Worm (Caenorhabditis elegans) whole organism, L1 larva: ENCODE measurements around the gene T05A7.6.

Experiments used
- C34B4.2 ChIP-seq: sonication (generic microtip); optimal IDR thresholded peaks from 2 replicates; lab custom pipeline; 2017; ENCODE audit warnings: mild to moderate bottlenecking, missing genetic modification characterization, missing compliant biosample characterization
- aly-2 ChIP-seq: fragments of 150-350 bp; optimal IDR thresholded peaks from 2 replicates; lab custom pipeline; 2014; ENCODE audit warnings: missing biosample characterization, missing genetic modification characterization
- ama-1 ChIP-seq: fragments of 150-350 bp; optimal IDR thresholded peaks from 2 replicates; lab custom pipeline; 2014
- ceh-63 ChIP-seq: fragments of 200-800 bp; sonication (Bioruptor generic); optimal IDR thresholded peaks from 2 replicates; lab custom pipeline; 2018; ENCODE audit warnings: mild to moderate bottlenecking, missing genetic modification characterization, missing compliant biosample characterization
- ceh-8 ChIP-seq: fragments of 200-800 bp; sonication (Bioruptor generic); optimal IDR thresholded peaks from 2 replicates; lab custom pipeline; 2018; ENCODE audit warnings: mild to moderate bottlenecking, missing genetic modification characterization, moderate library complexity, missing compliant biosample characterization
- ceh-82 ChIP-seq, 3 experiments: fragments of 150-350 bp in 1 of 3; sonication (generic microtip) in 2 of 3; optimal IDR thresholded peaks; 2 replicates each; lab custom pipeline; 2014 to 2017; ENCODE audit warnings: missing biosample characterization in 3 of 3, missing genetic modification characterization in 3 of 3
- ceh-88 ChIP-seq: fragments of 200-800 bp; sonication (Bioruptor generic); IDR thresholded peaks from 2 replicates; pipeline ENCODE4 v1.3.6; 2022; ENCODE audit warnings: missing genetic modification characterization, missing compliant biosample characterization
- ceh-90 ChIP-seq: sonication (generic microtip); optimal IDR thresholded peaks from 2 replicates; lab custom pipeline; 2016; ENCODE audit warnings: missing genetic modification characterization, missing compliant biosample characterization
- ces-1 ChIP-seq: fragments of 150-350 bp; optimal IDR thresholded peaks from 2 replicates; lab custom pipeline; 2014; ENCODE audit warnings: missing biosample characterization, missing genetic modification reagents, missing genetic modification characterization
- dsc-1 ChIP-seq: sonication (generic microtip); optimal IDR thresholded peaks from 2 replicates; lab custom pipeline; 2016; ENCODE audit warnings: mild to moderate bottlenecking, missing genetic modification characterization, missing compliant biosample characterization
- efl-1 ChIP-seq, 4 experiments: fragments of 150-350 bp; optimal IDR thresholded peaks in 3 of 4; peaks in 1 of 4; 1 replicate in 1 of 4; 2 replicates in 3 of 4; lab custom pipeline; 2014; ENCODE audit warnings: missing biosample characterization in 2 of 4, missing genetic modification characterization in 2 of 4, missing genetic modification reagents in 2 of 4
- elt-2 ChIP-seq: sonication (generic microtip); optimal IDR thresholded peaks from 2 replicates; lab custom pipeline; 2016; ENCODE audit warnings: missing genetic modification characterization, mild to moderate bottlenecking, inconsistent platforms, missing compliant biosample characterization, missing genetic modification reagents
- elt-3 ChIP-seq, 6 experiments: fragments of 150-350 bp in 1 of 6; sonication (generic microtip); optimal IDR thresholded peaks; 2 replicates each; lab custom pipeline; 2017 to 2018; ENCODE audit warnings: missing biosample characterization in 6 of 6, missing genetic modification characterization in 6 of 6, inconsistent platforms in 1 of 6
- ets-5 ChIP-seq: fragments of 200-800 bp; sonication (Bioruptor generic); IDR thresholded peaks from 2 replicates; pipeline ENCODE4 v1.3.6; 2022; ENCODE audit warnings: missing genetic modification characterization, missing compliant biosample characterization
- fkh-10 ChIP-seq: sonication (generic microtip); optimal IDR thresholded peaks from 2 replicates; lab custom pipeline; 2017; ENCODE audit warnings: missing biosample characterization, missing genetic modification reagents, missing genetic modification characterization
- fkh-4 ChIP-seq: sonication (generic microtip); optimal IDR thresholded peaks from 2 replicates; lab custom pipeline; 2016; ENCODE audit warnings: missing compliant biosample characterization, missing genetic modification characterization, borderline replicate concordance
- fkh-8 ChIP-seq: sonication (generic microtip); optimal IDR thresholded peaks from 2 replicates; lab custom pipeline; 2016; ENCODE audit warnings: mild to moderate bottlenecking, missing genetic modification characterization, missing compliant biosample characterization
- grh-1 ChIP-seq: fragments of 200-800 bp; sonication (Bioruptor generic); IDR thresholded peaks from 2 replicates; pipeline ENCODE4 v1.3.6; 2022; ENCODE audit warnings: missing genetic modification reagents, missing genetic modification characterization, missing compliant biosample characterization
- hpl-2 ChIP-seq: fragments of 150-350 bp; optimal IDR thresholded peaks from 2 replicates; lab custom pipeline; 2014; ENCODE audit warnings: missing biosample characterization, missing genetic modification reagents, missing genetic modification characterization
- irx-1 ChIP-seq: sonication (generic microtip); optimal IDR thresholded peaks from 2 replicates; lab custom pipeline; 2016; ENCODE audit warnings: missing genetic modification characterization, missing compliant biosample characterization
- isw-1 ChIP-seq: fragments of 200-800 bp; sonication (Bioruptor generic); IDR thresholded peaks from 2 replicates; pipeline ENCODE4 v1.3.6; 2022; ENCODE audit warnings: missing genetic modification characterization, missing compliant biosample characterization
- lin-13 ChIP-seq: fragments of 150-350 bp; optimal IDR thresholded peaks from 2 replicates; lab custom pipeline; 2014; ENCODE audit warnings: missing biosample characterization, missing genetic modification reagents, missing genetic modification characterization
- lin-14 ChIP-seq: fragments of 200-800 bp; sonication (Bioruptor generic); optimal IDR thresholded peaks from 2 replicates; lab custom pipeline; 2018; ENCODE audit warnings: mild to moderate bottlenecking, missing genetic modification characterization, moderate library complexity, missing compliant biosample characterization
- lin-15B ChIP-seq: fragments of 150-350 bp; sonication (generic microtip); optimal IDR thresholded peaks from 3 replicates; lab custom pipeline; 2014; ENCODE audit warnings: missing biosample characterization, missing genetic modification characterization
- lin-35 ChIP-seq, 2 experiments: fragments of 150-350 bp; optimal IDR thresholded peaks; 2 replicates each; lab custom pipeline; 2014; ENCODE audit warnings: missing biosample characterization in 2 of 2, missing genetic modification characterization in 2 of 2, missing genetic modification reagents in 2 of 2
- nhr-11 ChIP-seq: fragments of 150-350 bp; optimal IDR thresholded peaks from 2 replicates; lab custom pipeline; 2014; ENCODE audit warnings: missing biosample characterization, missing genetic modification characterization
- nhr-20 ChIP-seq: sonication (generic microtip); optimal IDR thresholded peaks from 2 replicates; lab custom pipeline; 2016; ENCODE audit warnings: mild to moderate bottlenecking, missing genetic modification characterization, missing compliant biosample characterization
- nhr-237 ChIP-seq: fragments of 150-350 bp; optimal IDR thresholded peaks from 2 replicates; lab custom pipeline; 2014; ENCODE audit warnings: missing biosample characterization, missing genetic modification characterization
- nhr-28 ChIP-seq: fragments of 150-350 bp; optimal IDR thresholded peaks from 2 replicates; lab custom pipeline; 2014; ENCODE audit warnings: missing biosample characterization, missing genetic modification characterization
- nhr-47 ChIP-seq: sonication (generic microtip); optimal IDR thresholded peaks from 2 replicates; lab custom pipeline; 2016; ENCODE audit warnings: mild to moderate bottlenecking, missing genetic modification characterization, moderate library complexity, missing compliant biosample characterization
- nhr-77 ChIP-seq: fragments of 150-350 bp; optimal IDR thresholded peaks from 2 replicates; lab custom pipeline; 2014; ENCODE audit warnings: missing biosample characterization, missing genetic modification characterization
- nhr-84 ChIP-seq: sonication (generic microtip); optimal IDR thresholded peaks from 2 replicates; lab custom pipeline; 2017; ENCODE audit warnings: missing biosample characterization, missing genetic modification characterization
- nhr-85 ChIP-seq: sonication (generic microtip); peaks from one replicate; lab custom pipeline; 2016; ENCODE audit warnings: missing genetic modification characterization, inconsistent platforms, missing compliant biosample characterization
- nhr-90 ChIP-seq: sonication (generic microtip); optimal IDR thresholded peaks from 2 replicates; lab custom pipeline; 2016; ENCODE audit warnings: mild to moderate bottlenecking, missing genetic modification characterization, missing compliant biosample characterization; ENCODE audit not compliant: poor library complexity
- pax-3 ChIP-seq: fragments of 200-800 bp; sonication (Bioruptor generic); optimal IDR thresholded peaks from 2 replicates; lab custom pipeline; 2018; ENCODE audit warnings: mild to moderate bottlenecking, missing genetic modification characterization, moderate library complexity, missing compliant biosample characterization
- pqm-1 ChIP-seq: sonication (generic microtip); optimal IDR thresholded peaks from 3 replicates; lab custom pipeline; 2017; ENCODE audit warnings: missing biosample characterization, missing genetic modification characterization
- snpc-4 ChIP-seq: fragments of 150-350 bp; optimal IDR thresholded peaks from 2 replicates; lab custom pipeline; 2014; ENCODE audit warnings: missing biosample characterization, missing genetic modification characterization
- snu-23 ChIP-seq: sonication (generic microtip); optimal IDR thresholded peaks from 2 replicates; lab custom pipeline; 2016; ENCODE audit warnings: missing genetic modification characterization, missing compliant biosample characterization
- tbx-2 ChIP-seq: sonication (generic microtip); optimal IDR thresholded peaks from 2 replicates; lab custom pipeline; 2016; ENCODE audit warnings: missing genetic modification characterization, missing compliant biosample characterization
- unc-30 ChIP-seq: sonication (generic microtip); optimal IDR thresholded peaks from 2 replicates; lab custom pipeline; 2017; ENCODE audit warnings: missing biosample characterization, missing genetic modification characterization
- unc-86 ChIP-seq: sonication (generic microtip); optimal IDR thresholded peaks from 2 replicates; lab custom pipeline; 2016; ENCODE audit warnings: missing genetic modification characterization, missing compliant biosample characterization
- unc-98 ChIP-seq: fragments of 200-800 bp; sonication (Bioruptor generic); IDR thresholded peaks from 2 replicates; pipeline ENCODE4 v1.3.6; 2022; ENCODE audit warnings: missing genetic modification characterization, missing compliant biosample characterization
- vab-15 ChIP-seq: sonication (generic microtip); optimal IDR thresholded peaks from 2 replicates; lab custom pipeline; 2017; ENCODE audit warnings: missing genotype, mild to moderate bottlenecking, missing genetic modification characterization, missing compliant biosample characterization
- xbp-1 ChIP-seq: sonication (generic microtip); optimal IDR thresholded peaks from 2 replicates; lab custom pipeline; 2016; ENCODE audit warnings: missing genetic modification characterization, missing compliant biosample characterization
- zip-4 ChIP-seq: fragments of 200-800 bp; sonication (Bioruptor generic); optimal IDR thresholded peaks from 2 replicates; lab custom pipeline; 2018; ENCODE audit warnings: mild to moderate bottlenecking, missing genetic modification characterization, moderate library complexity, missing compliant biosample characterization
- ztf-4 ChIP-seq: fragments of 150-350 bp; optimal IDR thresholded peaks from 2 replicates; lab custom pipeline; 2014; ENCODE audit warnings: missing biosample characterization, missing genetic modification characterization

Gene T05A7.6

DNA sequence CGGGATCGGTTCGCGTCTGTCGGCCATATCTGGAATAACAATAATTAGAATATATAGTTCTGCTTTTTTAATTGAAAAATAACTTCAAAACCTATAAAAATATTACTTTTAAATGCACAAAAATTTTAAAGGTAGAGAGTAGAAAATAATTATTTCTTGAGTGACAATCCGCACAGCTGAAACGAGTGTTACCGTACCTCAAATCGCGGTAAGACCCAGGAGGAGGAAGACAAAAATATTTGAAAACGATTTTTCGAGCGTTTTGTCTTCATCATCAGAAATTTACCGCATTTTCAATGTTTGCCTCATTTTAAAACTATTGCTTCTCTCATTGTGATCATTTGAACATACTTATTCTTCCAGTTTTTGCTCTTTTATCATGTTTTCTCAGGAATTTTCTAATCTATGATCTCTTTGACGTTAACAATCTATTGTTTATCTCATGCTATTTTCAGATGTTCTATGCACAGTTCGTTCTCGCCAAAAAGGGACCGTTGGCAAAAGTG, 26.7 kb upstream of the T05A7.6 start, which contains the start of the genes rpn-5 and scc-1 (continued):
- no peak for TF ChIP-seq C34B4.2 (tag; lab: Kevin White, UChicago)
- TF ChIP-seq vab-15 (tag; lab: Kevin White, UChicago), result peak; percentile 62
- no peak for TF ChIP-seq ceh-63
- no peak for TF ChIP-seq hpl-2 (GFP tag; lab: Kevin White, UChicago)
- TF ChIP-seq ets-5 (GFP tag; lab: Robert Waterston, UW), result no peak
- no peak for TF ChIP-seq unc-98 (GFP tag; lab: Robert Waterston, UW)
- TF ChIP-seq unc-30 (tag; lab: Kevin White, UChicago), result no peak
- TF ChIP-seq nhr-237, result no peak
- TF ChIP-seq unc-86, result peak; percentile 45
- peak; percentile 42 for TF ChIP-seq nhr-77 (tag; lab: Kevin White, UChicago)
- TF ChIP-seq zip-4 (GFP tag; lab: Kevin White, UChicago), result no peak
- peak; percentile 77 for TF ChIP-seq snu-23 (GFP tag; lab: Kevin White, UChicago)
- no peak for TF ChIP-seq nhr-28 (tag; lab: Kevin White, UChicago)
- TF ChIP-seq ces-1 (GFP tag; lab: Kevin White, UChicago), result no peak
- TF ChIP-seq fkh-10, result no peak
- no peak for TF ChIP-seq irx-1 (tag; lab: Kevin White, UChicago)
- TF ChIP-seq isw-1 (GFP tag; lab: Robert Waterston, UW), result peak; percentile 77
- TF ChIP-seq ceh-82 (tag; optimal IDR thresholded peaks at IDR 0.05; lab: Kevin White, UChicago), result peak in 2 of 3 experiments; percentile 59 to 81
- TF ChIP-seq elt-2 (tag; lab: Kevin White, UChicago), result peak; percentile 32
- peak; percentile 93 to 96 for TF ChIP-seq efl-1 (optimal IDR thresholded peaks at IDR 0.05; lab: Kevin White, UChicago)
- TF ChIP-seq efl-1 (GFP tag; optimal IDR thresholded peaks at IDR 0.05 in 1 of 2; lab: Kevin White, UChicago), result peak; percentile 94 to 99
- peak; percentile 24 for TF ChIP-seq snpc-4 (tag; lab: Kevin White, UChicago)
- TF ChIP-seq lin-14 (GFP tag; lab: Kevin White, UChicago), result peak; percentile 63
- TF ChIP-seq lin-15B (tag; lab: Kevin White, UChicago), result peak; percentile 66
- TF ChIP-seq pax-3 (tag; lab: Kevin White, UChicago), result no peak
- TF ChIP-seq dsc-1 (tag; lab: Kevin White, UChicago), result peak; percentile 58
- TF ChIP-seq tbx-2 (tag; lab: Kevin White, UChicago), result peak; percentile 67
- TF ChIP-seq xbp-1 (tag; lab: Kevin White, UChicago), result peak; percentile 66
- peak; percentile 45 for TF ChIP-seq ceh-8 (GFP tag; lab: Kevin White, UChicago)
- TF ChIP-seq ceh-88 (GFP tag; lab: Robert Waterston, UW), result peak; percentile 22; the same call in 1 of the 2 replicates
- TF ChIP-seq ceh-90 (tag; lab: Kevin White, UChicago), result peak; percentile 39
- TF ChIP-seq nhr-90, result peak; percentile 58
- peak; percentile 17 for TF ChIP-seq ztf-4
- peak; percentile 50 for TF ChIP-seq nhr-11
- peak; percentile 12 for TF ChIP-seq fkh-8
- TF ChIP-seq fkh-4 (tag; lab: Kevin White, UChicago), result no peak
- TF ChIP-seq nhr-47 (tag; lab: Kevin White, UChicago), result peak; percentile 75
- no peak for TF ChIP-seq nhr-84 (tag; lab: Kevin White, UChicago)
- no peak for TF ChIP-seq grh-1
- TF ChIP-seq, all 84 proteins: peak for 45

DNA sequence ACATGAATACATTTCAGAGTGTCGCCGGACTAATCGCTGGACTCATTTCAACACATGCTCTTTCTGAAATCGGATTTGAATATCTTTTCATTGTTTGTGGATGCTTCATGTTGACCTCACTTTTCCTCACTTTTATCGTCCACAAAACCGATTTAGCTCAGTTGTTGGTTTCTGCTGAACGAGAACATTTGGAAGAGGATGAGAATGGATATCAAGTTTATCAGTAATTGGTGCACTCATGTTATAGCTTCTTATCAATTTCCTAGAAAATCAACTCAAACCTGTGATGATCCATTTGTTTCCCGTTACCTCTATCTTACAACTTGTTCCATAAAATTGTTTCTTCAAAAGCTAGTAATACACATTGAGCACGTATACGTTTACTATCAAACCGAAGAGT, 24.5 kb upstream of the T05A7.6 start:
- TF ChIP-seq aly-2 (tag; lab: Kevin White, UChicago) (peak; percentile 40), ama-1 (lab: Kevin White, UChicago) (no peak), efl-1 (optimal IDR thresholded peaks at IDR 0.05; lab: Kevin White, UChicago) (no peak), efl-1 (GFP tag; optimal IDR thresholded peaks at IDR 0.05 in 1 of 2; lab: Kevin White, UChicago) (no peak), lin-35 (GFP tag; optimal IDR thresholded peaks at IDR 0.05; lab: Kevin White, UChicago) (no peak), nhr-90 (no peak), pqm-1 (no peak), unc-86 (no peak), elt-3 (tag; optimal IDR thresholded peaks at IDR 0.05; lab: Kevin White, UChicago) (no peak), snu-23 (GFP tag; lab: Kevin White, UChicago) (no peak), ets-5 (GFP tag; lab: Robert Waterston, UW) (no peak), zip-4 (GFP tag; lab: Kevin White, UChicago) (no peak), nhr-85 (tag; lab: Kevin White, UChicago) (peak; percentile 14), snpc-4 (tag; lab: Kevin White, UChicago) (no peak), nhr-28 (tag; lab: Kevin White, UChicago) (no peak), lin-13 (GFP tag; lab: Kevin White, UChicago) (no peak), nhr-20 (no peak)
